Worm (Caenorhabditis elegans) whole organism, L4 larva: ENCODE data around the gene srg-55.
"Not testable (repeated sequence)": the region's sequence is repeated elsewhere in the genome, so short reads cannot be mapped to it uniquely, and the experiment has no call there.

Experiments
- D1046.2 ChIP-seq: fragments of 200-800 bp; sonication (Bioruptor generic); IDR thresholded peaks from 2 replicates; pipeline ENCODE4 v1.3.6; 2022; ENCODE audit warnings: missing genetic modification characterization, missing compliant biosample characterization
- F10B5.3 ChIP-seq: sonication (generic microtip); optimal IDR thresholded peaks from 2 replicates; lab custom pipeline; 2016; ENCODE audit warnings: mild to moderate bottlenecking, missing genetic modification characterization, missing compliant biosample characterization
- T26A8.4 ChIP-seq: fragments of 200-800 bp; sonication (Bioruptor generic); IDR thresholded peaks from 2 replicates; pipeline ENCODE4 v1.3.6; 2022; ENCODE audit warnings: missing genetic modification characterization, missing compliant biosample characterization
- Y75B8A.6 ChIP-seq: fragments of 200-800 bp; sonication (Bioruptor generic); IDR thresholded peaks from 2 replicates; pipeline ENCODE4 v1.3.6; 2022; ENCODE audit warnings: missing genetic modification reagents, missing genetic modification characterization, missing compliant biosample characterization
- ZK337.2 ChIP-seq: fragments of 200-800 bp; sonication (Bioruptor generic); IDR thresholded peaks from 2 replicates; pipeline ENCODE4 v1.3.6; 2022; ENCODE audit warnings: missing genetic modification reagents, missing genetic modification characterization, missing compliant biosample characterization
- aha-1 ChIP-seq: fragments of 150-350 bp; peaks from one replicate; lab custom pipeline; 2014; ENCODE audit warnings: missing biosample characterization, missing genetic modification characterization
- arid-1 ChIP-seq: fragments of 200-800 bp; sonication (Bioruptor generic); conservative IDR thresholded peaks from 2 replicates; pipeline ENCODE4 v1.3.6; 2022; ENCODE audit warnings: missing genetic modification reagents, missing genetic modification characterization, missing compliant biosample characterization
- attf-4 ChIP-seq: sonication (generic microtip); optimal IDR thresholded peaks from 3 replicates; lab custom pipeline; 2017; ENCODE audit warnings: missing biosample characterization, missing genetic modification characterization
- ceh-44 ChIP-seq: fragments of 200-800 bp; sonication (Bioruptor generic); IDR thresholded peaks from 2 replicates; pipeline ENCODE4 v1.3.6; 2022; ENCODE audit warnings: missing genetic modification reagents, missing genetic modification characterization, missing compliant biosample characterization
- ctbp-1 ChIP-seq: fragments of 200-800 bp; sonication (Bioruptor generic); IDR thresholded peaks from 2 replicates; pipeline ENCODE4 v1.3.6; 2022; ENCODE audit warnings: missing genetic modification reagents, missing genetic modification characterization, missing compliant biosample characterization
- daf-16 ChIP-seq, 3 experiments: sonication (generic microtip); optimal IDR thresholded peaks; 2 replicates each; lab custom pipeline; 2016 to 2017; ENCODE audit warnings: missing genetic modification characterization in 3 of 3, missing genetic modification reagents in 3 of 3, mild to moderate bottlenecking in 2 of 3, missing compliant biosample characterization in 2 of 3, missing biosample characterization in 1 of 3, moderate library complexity in 1 of 3
- daf-19 ChIP-seq: fragments of 200-800 bp; sonication (Bioruptor generic); conservative IDR thresholded peaks from 2 replicates; pipeline ENCODE4 v1.3.6; 2022; ENCODE audit warnings: missing genetic modification characterization, missing compliant biosample characterization
- dmd-6 ChIP-seq: fragments of 200-800 bp; sonication (Bioruptor generic); IDR thresholded peaks from 2 replicates; pipeline ENCODE4 v1.3.6; 2022; ENCODE audit warnings: missing genetic modification reagents, missing genetic modification characterization, missing compliant biosample characterization
- dve-1 ChIP-seq: sonication (generic microtip); optimal IDR thresholded peaks from 2 replicates; lab custom pipeline; 2017; ENCODE audit warnings: antibody characterized with exemption, mild to moderate bottlenecking, missing genetic modification characterization, missing compliant biosample characterization; ENCODE audit not compliant: insufficient read depth
- gei-8 ChIP-seq: fragments of 200-800 bp; sonication (Bioruptor generic); optimal IDR thresholded peaks from 2 replicates; lab custom pipeline; 2018; ENCODE audit warnings: mild to moderate bottlenecking, missing genetic modification characterization, missing compliant biosample characterization
- hif-1 ChIP-seq, 2 experiments: sonication (generic microtip); optimal IDR thresholded peaks; 2 replicates each; lab custom pipeline; 2016 to 2017; ENCODE audit warnings: missing compliant biosample characterization in 2 of 2, missing genetic modification characterization in 2 of 2, missing genetic modification reagents in 2 of 2, missing genotype in 2 of 2, mild to moderate bottlenecking in 1 of 2
- hlh-11 ChIP-seq: fragments of 200-800 bp; sonication (Bioruptor generic); optimal IDR thresholded peaks from 2 replicates; lab custom pipeline; 2018; ENCODE audit warnings: mild to moderate bottlenecking, missing genetic modification characterization, missing compliant biosample characterization
- hlh-30 ChIP-seq: sonication (generic microtip); optimal IDR thresholded peaks from 2 replicates; lab custom pipeline; 2017; ENCODE audit warnings: antibody characterized with exemption, mild to moderate bottlenecking, missing genetic modification characterization, missing compliant biosample characterization; ENCODE audit not compliant: insufficient read depth
- lin-15B ChIP-seq: fragments of 150-350 bp; sonication (generic microtip); optimal IDR thresholded peaks from 3 replicates; lab custom pipeline; 2014; ENCODE audit warnings: missing biosample characterization, missing genetic modification characterization
- lin-39 ChIP-seq: fragments of 150-350 bp; optimal IDR thresholded peaks from 2 replicates; lab custom pipeline; 2014; ENCODE audit warnings: missing biosample characterization, missing genetic modification reagents, missing genetic modification characterization
- lir-3 ChIP-seq: sonication (generic microtip); optimal IDR thresholded peaks from 2 replicates; lab custom pipeline; 2016; ENCODE audit warnings: mild to moderate bottlenecking, missing genetic modification characterization, missing compliant biosample characterization
- mes-2 ChIP-seq: sonication (generic microtip); optimal IDR thresholded peaks from 2 replicates; lab custom pipeline; 2016; ENCODE audit warnings: missing genotype, mild to moderate bottlenecking, missing genetic modification characterization, missing compliant biosample characterization; ENCODE audit not compliant: poor library complexity, severe bottlenecking
- mxl-3 ChIP-seq: fragments of 200-800 bp; sonication (Bioruptor generic); optimal IDR thresholded peaks from 2 replicates; lab custom pipeline; 2018; ENCODE audit warnings: mild to moderate bottlenecking, missing genetic modification characterization, missing compliant biosample characterization
- nhr-28 ChIP-seq: fragments of 150-350 bp; optimal IDR thresholded peaks from 2 replicates; lab custom pipeline; 2014; ENCODE audit warnings: missing biosample characterization, missing genetic modification characterization
- nhr-41 ChIP-seq: fragments of 200-800 bp; sonication (Bioruptor generic); IDR thresholded peaks from 2 replicates; pipeline ENCODE4 v1.3.6; 2022; ENCODE audit warnings: missing genetic modification reagents, missing genetic modification characterization, missing compliant biosample characterization
- nhr-48 ChIP-seq: sonication (generic microtip); optimal IDR thresholded peaks from 2 replicates; lab custom pipeline; 2016; ENCODE audit warnings: mild to moderate bottlenecking, missing genetic modification characterization, missing compliant biosample characterization
- nhr-6 ChIP-seq: fragments of 150-350 bp; optimal IDR thresholded peaks from 2 replicates; lab custom pipeline; 2014; ENCODE audit warnings: missing biosample characterization, missing genetic modification characterization
- nhr-77 ChIP-seq: fragments of 150-350 bp; optimal IDR thresholded peaks from 2 replicates; lab custom pipeline; 2014; ENCODE audit warnings: missing biosample characterization, missing genetic modification characterization
- php-3 ChIP-seq: fragments of 200-800 bp; sonication (Bioruptor generic); IDR thresholded peaks from 2 replicates; pipeline ENCODE4 v1.3.6; 2022; ENCODE audit warnings: missing genetic modification reagents, missing genetic modification characterization, missing compliant biosample characterization
- pqm-1 ChIP-seq: sonication (generic microtip); optimal IDR thresholded peaks from 2 replicates; lab custom pipeline; 2017; ENCODE audit warnings: missing biosample characterization, missing genetic modification characterization
- saeg-2 ChIP-seq: fragments of 200-800 bp; sonication (Bioruptor generic); IDR thresholded peaks from 2 replicates; pipeline ENCODE4 v1.3.6; 2022; ENCODE audit warnings: missing genetic modification reagents, missing genetic modification characterization, missing compliant biosample characterization
- sdz-12 ChIP-seq: fragments of 200-800 bp; sonication (Bioruptor generic); optimal IDR thresholded peaks from 2 replicates; lab custom pipeline; 2018; ENCODE audit warnings: mild to moderate bottlenecking, missing genetic modification characterization, missing compliant biosample characterization
- set-16 ChIP-seq: fragments of 200-800 bp; sonication (Bioruptor generic); IDR thresholded peaks from 2 replicates; pipeline ENCODE4 v1.3.6; 2022; ENCODE audit warnings: missing genetic modification reagents, missing genetic modification characterization, missing compliant biosample characterization
- spr-1 ChIP-seq: sonication (generic microtip); optimal IDR thresholded peaks from 2 replicates; lab custom pipeline; 2016; ENCODE audit warnings: mild to moderate bottlenecking, missing genetic modification characterization, missing compliant biosample characterization
- tag-97 ChIP-seq: fragments of 200-800 bp; sonication (Bioruptor generic); IDR thresholded peaks from 2 replicates; pipeline ENCODE4 v1.3.6; 2022; ENCODE audit warnings: missing genetic modification characterization, missing compliant biosample characterization
- unc-62 ChIP-seq, 3 experiments: fragments of 150-350 bp in 1 of 3; sonication (generic microtip); optimal IDR thresholded peaks in 2 of 3; peaks in 1 of 3; 1 replicate in 1 of 3; 2 replicates in 2 of 3; lab custom pipeline; 2014 to 2017; ENCODE audit warnings: missing biosample characterization in 3 of 3, missing genetic modification characterization in 3 of 3, missing genetic modification reagents in 3 of 3, missing genotype in 1 of 3
- zfp-2 ChIP-seq: sonication (generic microtip); optimal IDR thresholded peaks from 2 replicates; lab custom pipeline; 2016; ENCODE audit warnings: mild to moderate bottlenecking, missing genetic modification characterization, missing compliant biosample characterization

The srg-55 gene

ce11 chrV:14895557-14895956 lies 32.6 kb downstream of the srg-55 start, which contains the start of gene mpst-3:
mpst-3 (plus strand) TSS chrV:14895647.
- TF ChIP-seq arid-1 = no peak
- peak; percentile 47 for TF ChIP-seq nhr-48
- TF ChIP-seq daf-16 (GFP tag; optimal IDR thresholded peaks at IDR 0.05; lab: Kevin White, UChicago) = no peak
- TF ChIP-seq daf-16 (tag; optimal IDR thresholded peaks at IDR 0.05; lab: Kevin White, UChicago) = peak; percentile 83
- TF ChIP-seq nhr-77 (tag; lab: Kevin White, UChicago) = peak; percentile 22
- TF ChIP-seq Y75B8A.6 (GFP tag; lab: Robert Waterston, UW) = no peak
- TF ChIP-seq mes-2 (tag; lab: Kevin White, UChicago) = peak; percentile 39
- TF ChIP-seq ctbp-1 = no peak
- peak; percentile 87 for TF ChIP-seq php-3 (GFP tag; lab: Robert Waterston, UW)
- TF ChIP-seq spr-1 = no peak
- TF ChIP-seq aha-1 = no peak
- TF ChIP-seq hlh-30 (tag; lab: Kevin White, UChicago) = peak; percentile 20
- peak; percentile 51 for TF ChIP-seq mxl-3 (GFP tag; lab: Kevin White, UChicago)
- no peak for TF ChIP-seq lin-15B (tag; lab: Kevin White, UChicago)
- peak; percentile 66 for TF ChIP-seq nhr-6
- TF ChIP-seq ceh-44 (GFP tag; lab: Robert Waterston, UW) = no peak
- no peak for TF ChIP-seq lir-3 (tag; lab: Kevin White, UChicago)
- peak; percentile 44 to 71 for TF ChIP-seq hif-1 (tag; optimal IDR thresholded peaks at IDR 0.05; lab: Kevin White, UChicago)
- TF ChIP-seq pqm-1 (tag; lab: Kevin White, UChicago) = peak; percentile 86
- no peak for TF ChIP-seq gei-8 (GFP tag; lab: Kevin White, UChicago)
- TF ChIP-seq D1046.2 (GFP tag; lab: Robert Waterston, UW) = no peak
- TF ChIP-seq dve-1 (tag; lab: Kevin White, UChicago) = peak; percentile 33
- TF ChIP-seq nhr-28 = peak; percentile 73
- TF ChIP-seq hlh-11 (tag; lab: Kevin White, UChicago) = peak; percentile 79
- peak; percentile 83 for TF ChIP-seq dmd-6 (GFP tag; lab: Robert Waterston, UW)
- no peak for TF ChIP-seq ZK337.2
- TF ChIP-seq, all 104 proteins: peak for 14

ce11 chrV:14893355-14894050 lies 34.6 kb downstream of the srg-55 start, which contains the start of the genes mpst-2 and H12D21.5:
mpst-2 (minus strand) TSS chrV:14893455.
H12D21.5 (plus strand) TSS chrV:14894000.
- no peak for TF ChIP-seq ZK337.2
- no peak for TF ChIP-seq T26A8.4 (GFP tag; lab: Robert Waterston, UW)

DNA sequence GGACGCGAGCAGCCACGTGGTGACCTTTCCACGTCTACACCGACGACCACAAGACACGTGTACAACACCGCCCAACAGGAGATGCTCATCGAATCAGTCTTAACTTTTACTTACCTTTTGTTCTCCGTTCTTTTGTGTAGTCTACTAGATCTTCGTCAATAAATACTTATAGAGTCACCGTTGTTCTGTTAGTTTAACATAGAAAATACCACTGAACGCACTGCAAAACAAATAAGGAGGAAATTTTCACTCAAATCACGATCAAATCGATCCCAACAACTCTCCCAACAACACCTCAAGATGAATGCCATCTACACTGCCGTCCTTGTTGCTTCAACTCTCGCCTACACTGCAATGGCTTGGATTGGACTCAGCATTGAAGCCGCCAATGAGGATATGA lies 37.4 kb downstream of the srg-55 start, which contains the start of gene nspa-2:
nspa-2 (plus strand) TSS at position 301 of the 400 bp plus-strand sequence.
- TF ChIP-seq daf-16 (GFP tag; optimal IDR thresholded peaks at IDR 0.05; lab: Kevin White, UChicago); daf-16 (tag; optimal IDR thresholded peaks at IDR 0.05; lab: Kevin White, UChicago); nhr-48; sdz-12 (GFP tag; lab: Kevin White, UChicago): not testable (repeated sequence)
- TF ChIP-seq, all 104 proteins: peak for 0; not testable (repeated sequence) for 104

DNA sequence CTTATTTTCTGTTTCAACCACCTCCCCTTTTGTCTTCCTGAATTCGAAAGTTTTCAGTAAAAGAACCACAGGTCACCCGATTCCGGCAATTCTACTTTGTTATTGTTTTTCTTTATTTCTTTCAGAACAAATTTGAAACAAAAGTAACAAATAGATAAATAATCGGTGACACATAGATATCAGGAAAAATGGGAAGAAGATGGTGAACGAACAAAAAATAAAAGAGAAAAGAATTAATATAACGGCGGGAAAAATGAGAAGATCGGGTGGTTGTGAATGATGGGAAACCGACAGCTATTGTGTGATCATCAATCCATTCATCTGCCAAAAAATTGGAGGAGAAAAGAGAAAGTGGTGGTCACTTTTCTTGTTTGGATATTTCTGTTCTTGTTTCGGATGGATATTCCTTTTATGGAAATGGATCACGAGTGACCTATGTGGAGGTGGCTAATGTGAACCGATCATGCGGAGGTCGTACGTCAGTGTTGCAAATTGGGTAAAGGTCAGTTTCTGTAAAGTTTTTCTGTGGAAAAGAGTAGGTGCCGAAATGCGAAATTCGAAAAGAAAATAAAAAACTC lies 50.8 kb downstream of the srg-55 start:
- TF ChIP-seq Y75B8A.6 (GFP tag; lab: Robert Waterston, UW) (no peak), saeg-2 (GFP tag; lab: Robert Waterston, UW) (no peak), attf-4 (tag; lab: Kevin White, UChicago) (no peak), dmd-6 (GFP tag; lab: Robert Waterston, UW) (no peak), hlh-30 (tag; lab: Kevin White, UChicago) (peak; percentile 29), nhr-6 (no peak), dve-1 (tag; lab: Kevin White, UChicago) (no peak), set-16 (GFP tag; lab: Robert Waterston, UW) (no peak), daf-19 (GFP tag; lab: Robert Waterston, UW) (no peak), hlh-11 (tag; lab: Kevin White, UChicago) (peak; percentile 11), pqm-1 (tag; lab: Kevin White, UChicago) (no peak), zfp-2 (tag; lab: Kevin White, UChicago) (no peak), unc-62 (GFP tag; optimal IDR thresholded peaks at IDR 0.05 in 1 of 2; lab: Kevin White, UChicago) (peak in 1 of 2 experiments; percentile 62), unc-62 (tag; optimal IDR thresholded peaks at IDR 0.05; lab: Kevin White, UChicago) (no peak), F10B5.3 (tag; lab: Kevin White, UChicago) (no peak), nhr-28 (peak; percentile 8), tag-97 (no peak), lin-39 (no peak), nhr-41 (GFP tag; lab: Robert Waterston, UW) (no peak)
